Worm (Caenorhabditis elegans) whole organism, early embryonic: ENCODE measurements around the gene F14H3.15.

Experiments
- F13C5.2 ChIP-seq: sonication (generic microtip); optimal IDR thresholded peaks from 2 replicates; lab custom pipeline; 2017; ENCODE audit warnings: mild to moderate bottlenecking, missing genetic modification characterization, inconsistent platforms, missing compliant biosample characterization
- ama-1 ChIP-seq: fragments of 150-350 bp; optimal IDR thresholded peaks from 2 replicates; lab custom pipeline; 2014
- ceh-36 ChIP-seq: sonication (generic microtip); optimal IDR thresholded peaks from 2 replicates; lab custom pipeline; 2016; ENCODE audit warnings: missing genetic modification characterization, inconsistent platforms, missing compliant biosample characterization
- ets-7 ChIP-seq: sonication (generic microtip); optimal IDR thresholded peaks from 2 replicates; lab custom pipeline; 2016; ENCODE audit warnings: missing genotype, missing genetic modification characterization, missing compliant biosample characterization
- tbx-11 ChIP-seq: fragments of 200-800 bp; sonication (Bioruptor generic); IDR thresholded peaks from 2 replicates; pipeline ENCODE4 v1.3.6; 2022; ENCODE audit warnings: missing genetic modification characterization, missing compliant biosample characterization

- TF ChIP-seq tbx-11 (GFP tag; lab: Robert Waterston, UW) (no peak), ama-1 (no peak), ceh-36 (tag; lab: Kevin White, UChicago) (no peak), F13C5.2 (tag; lab: Kevin White, UChicago) (no peak), ets-7 (tag; lab: Kevin White, UChicago) (no peak)
Observed at ce11 chrV:16017671-16018070, 42.4 kb downstream of the F14H3.15 start, which contains the start of gene srx-43.
